Fruit fly (Drosophila melanogaster): ENCODE data around the gene Cnx99A.

Cnx99A gene

DNA sequence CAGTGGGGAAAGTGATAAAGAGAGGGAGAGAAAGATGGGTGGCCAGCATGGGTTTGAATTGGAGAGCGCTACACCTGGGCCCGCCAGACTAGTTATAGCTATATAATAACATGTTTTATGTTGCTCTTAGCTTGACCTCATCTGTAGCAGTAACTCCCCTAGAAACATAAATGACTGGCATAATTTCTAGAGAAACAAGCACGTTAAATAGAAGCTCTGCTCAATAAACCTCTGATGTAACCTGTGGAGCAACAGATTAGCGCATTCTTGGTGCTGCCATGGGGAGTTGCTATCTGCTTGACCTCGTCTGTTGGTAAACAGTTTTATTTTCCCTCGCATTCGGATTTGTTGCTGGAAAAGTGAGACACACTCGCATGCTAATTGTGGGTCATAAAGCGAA lies 771 bp downstream of the Cnx99A start (continued):
- TF ChIP-seq psq (GFP tag; optimal IDR thresholded peaks at IDR 0.05) (no peak), tap (tag; optimal IDR thresholded peaks at IDR 0.05) (peak; percentile 80), Stat92E (GFP tag; optimal IDR thresholded peaks at IDR 0.05) (no peak), Nf-YC (tag; optimal IDR thresholded peaks at IDR 0.05) (peak; percentile 49), sug (tag; optimal IDR thresholded peaks at IDR 0.05) (peak; percentile 71), jumu (GFP tag; optimal IDR thresholded peaks at IDR 0.05) (no peak), CG10267 (tag; optimal IDR thresholded peaks at IDR 0.05) (peak; percentile 32), peb (GFP tag; IDR thresholded peaks at IDR 0.05) (peak; percentile 66), sima (GFP tag; optimal IDR thresholded peaks at IDR 0.05) (no peak), CrebB (tag; optimal IDR thresholded peaks at IDR 0.05) (peak; percentile 21), Camta (GFP tag; optimal IDR thresholded peaks at IDR 0.05) (peak; percentile 32), Lpt (GFP tag; optimal IDR thresholded peaks at IDR 0.05) (no peak), CG1792 (GFP tag; optimal IDR thresholded peaks at IDR 0.05) (no peak), Sox100B (GFP tag; optimal IDR thresholded peaks at IDR 0.05) (peak; percentile 72), CG30431 (GFP tag; optimal IDR thresholded peaks at IDR 0.05) (peak; percentile 37), grau (tag; optimal IDR thresholded peaks at IDR 0.05) (peak; percentile 70), CG15269 (tag; optimal IDR thresholded peaks at IDR 0.05) (peak; percentile 68), luna (GFP tag; optimal IDR thresholded peaks at IDR 0.05) (no peak), Hr78 (GFP tag; optimal IDR thresholded peaks at IDR 0.05) (peak in 1 of 2 experiments; percentile 67), wdn (GFP tag; IDR thresholded peaks at IDR 0.05) (0 out of 2 replicates have a peak, but pooled peaks have one; percentile 23), CG2199 (GFP tag; IDR thresholded peaks at IDR 0.05) (no peak), Ravus (GFP tag; IDR thresholded peaks at IDR 0.05) (no peak), CG8924 (tag; optimal IDR thresholded peaks at IDR 0.05) (peak; percentile 69), Mes4 (GFP tag; optimal IDR thresholded peaks at IDR 0.05) (no peak), pum (GFP tag; optimal IDR thresholded peaks at IDR 0.05) (peak; percentile 42), Bdp1 (GFP tag; optimal IDR thresholded peaks at IDR 0.05) (peak; percentile 14), CG7271 (tag; optimal IDR thresholded peaks at IDR 0.05) (no peak), Xrp1 (GFP tag; IDR thresholded peaks at IDR 0.05) (peak; percentile 77), ewg (GFP tag; optimal IDR thresholded peaks at IDR 0.05) (peak; percentile 63), CG18262 (tag; optimal IDR thresholded peaks at IDR 0.05) (peak; percentile 72), CG12071 (GFP tag; optimal IDR thresholded peaks at IDR 0.05) (peak; percentile 76), br (optimal IDR thresholded peaks at IDR 0.05) (no peak), eve (GFP tag; optimal IDR thresholded peaks at IDR 0.05) (no peak), HLHmδ (GFP tag; optimal IDR thresholded peaks at IDR 0.05) (no peak), Optix (GFP tag; IDR thresholded peaks at IDR 0.05) (peak; percentile 60; the same call in 1 of the 3 replicates), amos (GFP tag; IDR thresholded peaks at IDR 0.05; ENCODE audit: partially characterized antibody) (no peak), ro (GFP tag; IDR thresholded peaks at IDR 0.05) (no peak), CG9876 (GFP tag; optimal IDR thresholded peaks at IDR 0.05) (no peak), CG17912 (GFP tag; optimal IDR thresholded peaks at IDR 0.05) (peak; percentile 8), ssp (GFP tag; IDR thresholded peaks at IDR 0.05) (peak; percentile 57), CG8359 (GFP tag; optimal IDR thresholded peaks at IDR 0.05; ENCODE audit: borderline replicate concordance) (peak; percentile 34), hkb (optimal IDR thresholded peaks at IDR 0.05) (no peak), hkb (GFP tag; IDR thresholded peaks at IDR 0.05) (peak; percentile 58), otp (GFP tag; IDR thresholded peaks at IDR 0.05) (peak; percentile 69; the same call in 2 of the 3 replicates), CG16815 (GFP tag; optimal IDR thresholded peaks at IDR 0.05) (peak; percentile 11), hbn (GFP tag; IDR thresholded peaks at IDR 0.05; ENCODE audit: partially characterized antibody) (no peak), bowl (GFP tag; IDR thresholded peaks at IDR 0.05) (0 out of 2 replicates have a peak, but pooled peaks have one; percentile 6), CG2202 (tag; optimal IDR thresholded peaks at IDR 0.05) (peak; percentile 29), CG14050 (GFP tag; IDR thresholded peaks at IDR 0.05) (peak; percentile 46; the same call in 1 of the 3 replicates), CG12769 (tag; optimal IDR thresholded peaks at IDR 0.05) (peak; percentile 78), Ets97D (GFP tag; optimal IDR thresholded peaks at IDR 0.05) (no peak)
